Fruit fly (Drosophila melanogaster) whole organism, embryonic: Measurements from ENCODE around the gene isoQC.

Experiments
- Atf3 ChIP-seq: fragments of 200-800 bp; sonication (Bioruptor generic); optimal IDR thresholded peaks from 3 replicates; lab custom pipeline; 2016; ENCODE audit warnings: missing biosample characterization, missing genetic modification characterization
- Atf6 ChIP-seq: fragments of 200-800 bp; sonication (Bioruptor generic); IDR thresholded peaks from 2 replicates; pipeline ENCODE4 v1.3.6; 2022; ENCODE audit warnings: missing biosample characterization, missing genetic modification characterization
- CG10147 ChIP-seq: fragments of 200-800 bp; sonication (Bioruptor generic); optimal IDR thresholded peaks from 2 replicates; lab custom pipeline; 2019; ENCODE audit warnings: missing biosample characterization, mild to moderate bottlenecking, missing genetic modification characterization, moderate library complexity
- CG10979 ChIP-seq: fragments of 200-800 bp; sonication (Bioruptor generic); optimal IDR thresholded peaks from 2 replicates; lab custom pipeline; 2018; ENCODE audit warnings: missing biosample characterization, mild to moderate bottlenecking, missing genetic modification characterization, moderate library complexity
- CG11695 ChIP-seq: fragments of 200-800 bp; sonication (Bioruptor generic); IDR thresholded peaks from 3 replicates; pipeline ENCODE4 v1.3.6; 2022; ENCODE audit warnings: missing biosample characterization, missing genetic modification characterization
- CG12071 ChIP-seq: fragments of 200-800 bp; sonication (Bioruptor generic); optimal IDR thresholded peaks from 3 replicates; lab custom pipeline; 2018; ENCODE audit warnings: missing biosample characterization, mild to moderate bottlenecking, missing genetic modification characterization
- CG13624 ChIP-seq: fragments of 200-800 bp; sonication (Bioruptor generic); optimal IDR thresholded peaks from 2 replicates; lab custom pipeline; 2016; ENCODE audit warnings: missing biosample characterization, missing genetic modification characterization
- CG15011 ChIP-seq: fragments of 200-800 bp; sonication (Bioruptor generic); optimal IDR thresholded peaks from 3 replicates; lab custom pipeline; 2018; ENCODE audit warnings: missing biosample characterization, mild to moderate bottlenecking, missing genetic modification characterization
- CG15073 ChIP-seq: fragments of 200-800 bp; sonication (Bioruptor generic); optimal IDR thresholded peaks from 2 replicates; lab custom pipeline; 2016; ENCODE audit warnings: missing biosample characterization, missing genetic modification characterization
- CG15269 ChIP-seq: fragments of 200-800 bp; sonication (Bioruptor generic); optimal IDR thresholded peaks from 2 replicates; lab custom pipeline; 2018; ENCODE audit warnings: missing biosample characterization, mild to moderate bottlenecking, missing genetic modification characterization, moderate library complexity
- CG15479 ChIP-seq: fragments of 200-800 bp; sonication (Bioruptor generic); optimal IDR thresholded peaks from 3 replicates; lab custom pipeline; 2019; ENCODE audit warnings: missing biosample characterization, mild to moderate bottlenecking, missing genetic modification characterization, moderate library complexity
- CG17328 ChIP-seq: fragments of 200-800 bp; sonication (Bioruptor generic); IDR thresholded peaks from 2 replicates; pipeline ENCODE4 v1.3.6; 2022; ENCODE audit warnings: missing biosample characterization, missing genetic modification characterization
- CG2129 ChIP-seq: fragments of 200-800 bp; sonication (Bioruptor generic); IDR thresholded peaks from 2 replicates; pipeline ENCODE4 v1.3.6; 2022; ENCODE audit warnings: missing biosample characterization, missing genetic modification characterization; ENCODE audit not compliant: partially characterized antibody
- CG2202 ChIP-seq: fragments of 200-800 bp; sonication (Bioruptor generic); optimal IDR thresholded peaks from 2 replicates; lab custom pipeline; 2018; ENCODE audit warnings: missing biosample characterization, mild to moderate bottlenecking, missing genetic modification characterization
- CG2712 ChIP-seq: fragments of 200-800 bp; optimal IDR thresholded peaks from 3 replicates; lab custom pipeline; 2019; ENCODE audit warnings: missing biosample characterization, mild to moderate bottlenecking, missing genetic modification characterization, moderate library complexity
- CG31441 ChIP-seq: fragments of 200-800 bp; sonication (Bioruptor generic); IDR thresholded peaks from 2 replicates; pipeline ENCODE4 v1.3.6; 2022; ENCODE audit warnings: missing biosample characterization, missing genetic modification characterization
- CG4328 ChIP-seq: fragments of 200-800 bp; sonication (Bioruptor generic); optimal IDR thresholded peaks from 3 replicates; lab custom pipeline; 2017; ENCODE audit warnings: missing biosample characterization, missing genetic modification reagents, missing genetic modification characterization
- CG4360 ChIP-seq: fragments of 200-800 bp; sonication (Bioruptor generic); IDR thresholded peaks from 2 replicates; pipeline ENCODE4 v1.3.6; 2022; ENCODE audit warnings: missing biosample characterization, missing genetic modification characterization
- CG6175 ChIP-seq: fragments of 200-800 bp; sonication (Bioruptor generic); IDR thresholded peaks from 3 replicates; pipeline ENCODE4 v1.3.6; 2022; ENCODE audit warnings: missing biosample characterization, missing genetic modification characterization
- CG8089 ChIP-seq: fragments of 200-800 bp; sonication (Bioruptor generic); optimal IDR thresholded peaks from 3 replicates; lab custom pipeline; 2016; ENCODE audit warnings: missing biosample characterization, missing genetic modification characterization
- CG8944 ChIP-seq: fragments of 200-800 bp; sonication (Bioruptor generic); optimal IDR thresholded peaks from 3 replicates; lab custom pipeline; 2016; ENCODE audit warnings: missing biosample characterization, missing genetic modification characterization
- CG9215 ChIP-seq: fragments of 200-800 bp; sonication (Bioruptor generic); IDR thresholded peaks from 2 replicates; pipeline ENCODE4 v1.3.6; 2022; ENCODE audit warnings: missing biosample characterization, missing genetic modification characterization
- Gsc ChIP-seq: fragments of 200-800 bp; sonication (Bioruptor generic); IDR thresholded peaks from 2 replicates; pipeline ENCODE4 v1.3.6; 2022; ENCODE audit warnings: missing biosample characterization, missing genetic modification characterization
- H2.0 ChIP-seq: fragments of 200-800 bp; sonication (Bioruptor generic); IDR thresholded peaks from 2 replicates; pipeline ENCODE4 v1.3.6; 2022; ENCODE audit warnings: missing biosample characterization, missing genetic modification characterization
- Kr ChIP-seq: fragments of 200-800 bp; sonication (Bioruptor generic); optimal IDR thresholded peaks from 2 replicates; lab custom pipeline; 2017; ENCODE audit warnings: missing biosample characterization, mild to moderate bottlenecking, missing genetic modification characterization
- MBD-R2 ChIP-seq: fragments of 200-800 bp; sonication (Bioruptor generic); IDR thresholded peaks from 2 replicates; pipeline ENCODE4 v1.3.6; 2022; ENCODE audit warnings: missing biosample characterization, missing genetic modification characterization
- NC2α ChIP-seq: fragments of 200-800 bp; sonication (Bioruptor generic); optimal IDR thresholded peaks from 2 replicates; lab custom pipeline; 2016; ENCODE audit warnings: missing biosample characterization, missing genetic modification characterization
- Pdp1 ChIP-seq, 2 experiments: fragments of 200-800 bp; sonication (Bioruptor generic); optimal IDR thresholded peaks; 3 replicates each; lab custom pipeline; 2016; ENCODE audit warnings: missing biosample characterization in 2 of 2, missing genetic modification characterization in 2 of 2, mild to moderate bottlenecking in 1 of 2, moderate library complexity in 1 of 2
- Sry-δ ChIP-seq: fragments of 200-800 bp; sonication (Bioruptor generic); optimal IDR thresholded peaks from 2 replicates; lab custom pipeline; 2016; ENCODE audit warnings: missing biosample characterization, missing genetic modification characterization
- Taf1 ChIP-seq: fragments of 200-800 bp; sonication (Bioruptor generic); IDR thresholded peaks from 2 replicates; pipeline ENCODE4 v1.3.6; 2022; ENCODE audit warnings: missing biosample characterization, missing genetic modification characterization
- Tbp ChIP-seq: fragments of >200 bp; optimal IDR thresholded peaks from 2 replicates; lab custom pipeline; 2018; ENCODE audit warnings: missing biosample characterization, missing genetic modification characterization
- YL-1 ChIP-seq: fragments of 200-800 bp; sonication (Bioruptor generic); optimal IDR thresholded peaks from 3 replicates; lab custom pipeline; 2017; ENCODE audit warnings: missing biosample characterization, mild to moderate bottlenecking, missing genetic modification characterization
- bab2 ChIP-seq: fragments of 200-800 bp; sonication (Bioruptor generic); optimal IDR thresholded peaks from 2 replicates; lab custom pipeline; 2016; ENCODE audit warnings: missing biosample characterization, missing genetic modification characterization
- bbx ChIP-seq: fragments of 200-800 bp; sonication (Bioruptor generic); IDR thresholded peaks from 2 replicates; pipeline ENCODE4 v1.3.6; 2022; ENCODE audit warnings: missing biosample characterization, missing genetic modification characterization; ENCODE audit not compliant: partially characterized antibody
- cas ChIP-seq: fragments of 200-800 bp; sonication (Bioruptor generic); IDR thresholded peaks from 2 replicates; pipeline ENCODE4 v1.3.6; 2022; ENCODE audit warnings: missing biosample characterization, missing genetic modification characterization
- cwo ChIP-seq: fragments of 200-800 bp; sonication (Bioruptor generic); optimal IDR thresholded peaks from 3 replicates; lab custom pipeline; 2017; ENCODE audit warnings: missing biosample characterization, missing genetic modification characterization, mild to moderate bottlenecking, moderate library complexity, missing genetic modification reagents
- dmrt99B ChIP-seq: fragments of 200-800 bp; sonication (Bioruptor generic); optimal IDR thresholded peaks from 2 replicates; lab custom pipeline; 2018; ENCODE audit warnings: missing biosample characterization, mild to moderate bottlenecking, missing genetic modification characterization, moderate library complexity
- emc ChIP-seq: fragments of 200-800 bp; sonication (Bioruptor generic); optimal IDR thresholded peaks from 2 replicates; lab custom pipeline; 2016; ENCODE audit warnings: missing biosample characterization, missing genetic modification characterization
- ems ChIP-seq: fragments of 200-800 bp; sonication (Bioruptor generic); optimal IDR thresholded peaks from 3 replicates; lab custom pipeline; 2016; ENCODE audit warnings: missing biosample characterization, missing genetic modification characterization
- fd64A ChIP-seq: fragments of 200-800 bp; sonication (Bioruptor generic); optimal IDR thresholded peaks from 3 replicates; lab custom pipeline; 2018; ENCODE audit warnings: missing biosample characterization, mild to moderate bottlenecking, missing genetic modification characterization
- fd96Cb ChIP-seq: fragments of 200-800 bp; sonication (Bioruptor generic); optimal IDR thresholded peaks from 2 replicates; lab custom pipeline; 2018; ENCODE audit warnings: missing biosample characterization, mild to moderate bottlenecking, missing genetic modification characterization, moderate library complexity
- gcm ChIP-seq: fragments of 200-800 bp; sonication (Bioruptor generic); optimal IDR thresholded peaks from 2 replicates; lab custom pipeline; 2019; ENCODE audit warnings: missing biosample characterization, mild to moderate bottlenecking, missing genetic modification characterization, moderate library complexity
- grn ChIP-seq: fragments of 200-800 bp; sonication (Bioruptor generic); optimal IDR thresholded peaks from 3 replicates; lab custom pipeline; 2017; ENCODE audit warnings: missing biosample characterization, missing genetic modification characterization
- knrl ChIP-seq: fragments of 200-800 bp; sonication (Bioruptor generic); IDR thresholded peaks from 3 replicates; pipeline ENCODE4 v1.3.6; 2022; ENCODE audit warnings: missing biosample characterization, missing genetic modification characterization; ENCODE audit not compliant: partially characterized antibody
- mam ChIP-seq: fragments of 200-800 bp; sonication (Bioruptor generic); optimal IDR thresholded peaks from 3 replicates; lab custom pipeline; 2016; ENCODE audit warnings: missing biosample characterization, missing genetic modification characterization
- sna ChIP-seq: fragments of 200-800 bp; sonication (Bioruptor generic); IDR thresholded peaks from 2 replicates; pipeline ENCODE4 v1.3.6; 2022; ENCODE audit warnings: missing biosample characterization, missing genetic modification characterization; ENCODE audit not compliant: partially characterized antibody
- unpg ChIP-seq: fragments of 200-800 bp; sonication (Bioruptor generic); optimal IDR thresholded peaks from 3 replicates; lab custom pipeline; 2018; ENCODE audit warnings: missing biosample characterization, mild to moderate bottlenecking, missing genetic modification characterization, moderate library complexity
- vfl ChIP-seq: fragments of 200-800 bp; sonication (Bioruptor generic); optimal IDR thresholded peaks from 2 replicates; lab custom pipeline; 2016; ENCODE audit warnings: missing biosample characterization, missing genetic modification characterization
- zfh2 ChIP-seq: fragments of 200-800 bp; sonication (Bioruptor generic); optimal IDR thresholded peaks from 2 replicates; lab custom pipeline; 2016; ENCODE audit warnings: missing biosample characterization, missing genetic modification characterization

isoQC gene

dm6 chr3L:20441632-20442469, 32.4 kb upstream of the isoQC start, which contains the start of gene CG5910 (continued):
- peak; percentile 69; the same call in 1 of the 2 replicates for TF ChIP-seq CG17328 (GFP tag; lab: Robert Waterston, UW)
- peak; percentile 95 for TF ChIP-seq CG31441
- no peak for TF ChIP-seq knrl (GFP tag; lab: Robert Waterston, UW)
- peak; percentile 7 for TF ChIP-seq bab2 (GFP tag; lab: Kevin White, UChicago)
- TF ChIP-seq CG12071 (GFP tag; lab: Kevin White, UChicago): no peak
- peak; percentile 90 for TF ChIP-seq unpg (GFP tag; lab: Kevin White, UChicago)
- TF ChIP-seq mam: peak; percentile 53
- peak; percentile 79 for TF ChIP-seq CG15011 (GFP tag; lab: Kevin White, UChicago)
- TF ChIP-seq bbx (GFP tag; lab: Robert Waterston, UW): no peak
- peak; percentile 2 for TF ChIP-seq CG8089
- TF ChIP-seq CG15479 (GFP tag; lab: Kevin White, UChicago): no peak
- TF ChIP-seq CG11695 (GFP tag; lab: Robert Waterston, UW): peak; percentile 87
- peak; percentile 90 for TF ChIP-seq CG15269 (tag; lab: Kevin White, UChicago)
- TF ChIP-seq Kr (GFP tag; lab: Kevin White, UChicago): no peak
- TF ChIP-seq ems (GFP tag; lab: Kevin White, UChicago): peak; percentile 10
- no peak for TF ChIP-seq CG2129 (GFP tag; lab: Robert Waterston, UW)
- TF ChIP-seq CG15073 (GFP tag; lab: Kevin White, UChicago): no peak
- TF ChIP-seq H2.0: peak; percentile 64
- TF ChIP-seq vfl (GFP tag; lab: Kevin White, UChicago): no peak
- TF ChIP-seq Atf3 (GFP tag; lab: Kevin White, UChicago): peak; percentile 1
- peak; percentile 80 for TF ChIP-seq CG9215
- no peak for TF ChIP-seq NC2α
- TF ChIP-seq cwo (GFP tag; lab: Kevin White, UChicago): peak; percentile 88
- TF ChIP-seq CG13624 (GFP tag; lab: Kevin White, UChicago): peak; percentile 16
- TF ChIP-seq zfh2 (GFP tag; lab: Kevin White, UChicago): peak; percentile 25
- TF ChIP-seq Sry-δ: no peak
- TF ChIP-seq Pdp1 (GFP tag; optimal IDR thresholded peaks at IDR 0.05; lab: Kevin White, UChicago): peak; percentile 3 to 35
- TF ChIP-seq MBD-R2 (GFP tag; lab: Robert Waterston, UW): no peak
- peak; percentile 93 for TF ChIP-seq dmrt99B (tag; lab: Kevin White, UChicago)
- no peak for TF ChIP-seq emc (GFP tag; lab: Kevin White, UChicago)
- peak; percentile 81 for TF ChIP-seq CG4328 (GFP tag; lab: Kevin White, UChicago)
- peak; percentile 78 for TF ChIP-seq Atf6 (GFP tag; lab: Robert Waterston, UW)
- TF ChIP-seq gcm: peak; percentile 89
- TF ChIP-seq fd64A: no peak
- TF ChIP-seq CG6175 (GFP tag; lab: Robert Waterston, UW): no peak
- peak; percentile 76 for TF ChIP-seq CG4360 (GFP tag; lab: Robert Waterston, UW)
- TF ChIP-seq Gsc (GFP tag; lab: Robert Waterston, UW): no peak
- peak; percentile 64 for TF ChIP-seq YL-1 (GFP tag; lab: Kevin White, UChicago)
- TF ChIP-seq CG2712 (tag; lab: Kevin White, UChicago): peak; percentile 95
- peak; percentile 67 for TF ChIP-seq Taf1 (GFP tag; lab: Robert Waterston, UW)
- no peak for TF ChIP-seq sna
- peak; percentile 92 for TF ChIP-seq fd96Cb
- TF ChIP-seq CG10979 (tag; lab: Kevin White, UChicago): peak; percentile 95
- TF ChIP-seq Tbp (GFP tag; lab: Kevin White, UChicago): no peak
- TF ChIP-seq cas (GFP tag; lab: Robert Waterston, UW): no peak
- no peak for TF ChIP-seq grn (GFP tag; lab: Kevin White, UChicago)
- peak; percentile 96 for TF ChIP-seq CG10147
- TF ChIP-seq CG8944 (GFP tag; lab: Kevin White, UChicago): no peak
- TF ChIP-seq CG2202 (tag; lab: Kevin White, UChicago): peak; percentile 68
